Worm (Caenorhabditis elegans) whole organism, L1 larva: ENCODE data around the gene F53B1.2.
A peak's percentile ranks its signal among the peaks of the same experiment; 100 is the strongest.

Experiments
- C16A3.4 ChIP-seq: fragments of 150-350 bp; optimal IDR thresholded peaks from 2 replicates; lab custom pipeline; 2014; ENCODE audit warnings: missing biosample characterization, missing genetic modification characterization
- C34B4.2 ChIP-seq: sonication (generic microtip); optimal IDR thresholded peaks from 2 replicates; lab custom pipeline; 2017; ENCODE audit warnings: mild to moderate bottlenecking, missing genetic modification characterization, missing compliant biosample characterization
- F16B12.6 ChIP-seq: fragments of 150-350 bp; optimal IDR thresholded peaks from 2 replicates; lab custom pipeline; 2014; ENCODE audit warnings: missing biosample characterization, missing genetic modification characterization
- aly-2 ChIP-seq: fragments of 150-350 bp; optimal IDR thresholded peaks from 2 replicates; lab custom pipeline; 2014; ENCODE audit warnings: missing biosample characterization, missing genetic modification characterization
- blmp-1 ChIP-seq: fragments of 150-350 bp; optimal IDR thresholded peaks from 2 replicates; lab custom pipeline; 2014; ENCODE audit warnings: missing biosample characterization, missing genetic modification characterization
- ceh-88 ChIP-seq: fragments of 200-800 bp; sonication (Bioruptor generic); IDR thresholded peaks from 2 replicates; pipeline ENCODE4 v1.3.6; 2022; ENCODE audit warnings: missing genetic modification characterization, missing compliant biosample characterization
- ceh-90 ChIP-seq: sonication (generic microtip); optimal IDR thresholded peaks from 2 replicates; lab custom pipeline; 2016; ENCODE audit warnings: missing genetic modification characterization, missing compliant biosample characterization
- ces-1 ChIP-seq: fragments of 150-350 bp; optimal IDR thresholded peaks from 2 replicates; lab custom pipeline; 2014; ENCODE audit warnings: missing biosample characterization, missing genetic modification reagents, missing genetic modification characterization
- dsc-1 ChIP-seq: sonication (generic microtip); optimal IDR thresholded peaks from 2 replicates; lab custom pipeline; 2016; ENCODE audit warnings: mild to moderate bottlenecking, missing genetic modification characterization, missing compliant biosample characterization
- efl-1 ChIP-seq, 4 experiments: fragments of 150-350 bp; optimal IDR thresholded peaks in 3 of 4; peaks in 1 of 4; 1 replicate in 1 of 4; 2 replicates in 3 of 4; lab custom pipeline; 2014; ENCODE audit warnings: missing biosample characterization in 2 of 4, missing genetic modification characterization in 2 of 4, missing genetic modification reagents in 2 of 4
- egl-13 ChIP-seq: sonication (generic microtip); optimal IDR thresholded peaks from 2 replicates; lab custom pipeline; 2016; ENCODE audit warnings: missing genotype, missing genetic modification reagents, missing genetic modification characterization, missing compliant biosample characterization
- elt-2 ChIP-seq: sonication (generic microtip); optimal IDR thresholded peaks from 2 replicates; lab custom pipeline; 2016; ENCODE audit warnings: missing genetic modification characterization, mild to moderate bottlenecking, inconsistent platforms, missing compliant biosample characterization, missing genetic modification reagents
- hlh-4 ChIP-seq: sonication (generic microtip); optimal IDR thresholded peaks from 2 replicates; lab custom pipeline; 2016; ENCODE audit warnings: mild to moderate bottlenecking, missing genetic modification characterization, missing compliant biosample characterization
- hpl-2 ChIP-seq: fragments of 150-350 bp; optimal IDR thresholded peaks from 2 replicates; lab custom pipeline; 2014; ENCODE audit warnings: missing biosample characterization, missing genetic modification reagents, missing genetic modification characterization
- irx-1 ChIP-seq: sonication (generic microtip); optimal IDR thresholded peaks from 2 replicates; lab custom pipeline; 2016; ENCODE audit warnings: missing genetic modification characterization, missing compliant biosample characterization
- isw-1 ChIP-seq: fragments of 200-800 bp; sonication (Bioruptor generic); IDR thresholded peaks from 2 replicates; pipeline ENCODE4 v1.3.6; 2022; ENCODE audit warnings: missing genetic modification characterization, missing compliant biosample characterization
- jun-1 ChIP-seq: fragments of 150-350 bp; optimal IDR thresholded peaks from 2 replicates; lab custom pipeline; 2014; ENCODE audit warnings: missing biosample characterization, missing genetic modification reagents, missing genetic modification characterization
- lin-13 ChIP-seq: fragments of 150-350 bp; optimal IDR thresholded peaks from 2 replicates; lab custom pipeline; 2014; ENCODE audit warnings: missing biosample characterization, missing genetic modification reagents, missing genetic modification characterization
- lin-14 ChIP-seq: fragments of 200-800 bp; sonication (Bioruptor generic); optimal IDR thresholded peaks from 2 replicates; lab custom pipeline; 2018; ENCODE audit warnings: mild to moderate bottlenecking, missing genetic modification characterization, moderate library complexity, missing compliant biosample characterization
- lin-35 ChIP-seq, 2 experiments: fragments of 150-350 bp; optimal IDR thresholded peaks; 2 replicates each; lab custom pipeline; 2014; ENCODE audit warnings: missing biosample characterization in 2 of 2, missing genetic modification characterization in 2 of 2, missing genetic modification reagents in 2 of 2
- lin-39 ChIP-seq: fragments of 150-350 bp; optimal IDR thresholded peaks from 2 replicates; lab custom pipeline; 2014; ENCODE audit warnings: missing biosample characterization, missing genetic modification reagents, missing genetic modification characterization
- lir-3 ChIP-seq: sonication (generic microtip); optimal IDR thresholded peaks from 2 replicates; lab custom pipeline; 2016; ENCODE audit warnings: mild to moderate bottlenecking, missing genetic modification characterization, moderate library complexity, missing compliant biosample characterization; ENCODE audit not compliant: poor library complexity
- lsy-2 ChIP-seq, 2 experiments: fragments of 150-350 bp; optimal IDR thresholded peaks; 2 replicates each; lab custom pipeline; 2014; ENCODE audit warnings: missing biosample characterization in 2 of 2, missing genetic modification characterization in 2 of 2
- mdl-1 ChIP-seq, 2 experiments: fragments of 150-350 bp; optimal IDR thresholded peaks; 2 replicates each; lab custom pipeline; 2014 to 2017; ENCODE audit warnings: missing biosample characterization in 2 of 2, missing genetic modification characterization in 2 of 2, inconsistent platforms in 1 of 2
- nhr-12 ChIP-seq: sonication (generic microtip); optimal IDR thresholded peaks from 2 replicates; lab custom pipeline; 2017; ENCODE audit warnings: missing biosample characterization, missing genetic modification characterization
- nhr-19 ChIP-seq: fragments of 200-800 bp; sonication (Bioruptor generic); conservative IDR thresholded peaks from 2 replicates; pipeline ENCODE4 v1.3.6; 2022; ENCODE audit warnings: missing genetic modification characterization, missing compliant biosample characterization
- nhr-20 ChIP-seq: sonication (generic microtip); optimal IDR thresholded peaks from 2 replicates; lab custom pipeline; 2016; ENCODE audit warnings: mild to moderate bottlenecking, missing genetic modification characterization, missing compliant biosample characterization
- nhr-28 ChIP-seq: fragments of 150-350 bp; optimal IDR thresholded peaks from 2 replicates; lab custom pipeline; 2014; ENCODE audit warnings: missing biosample characterization, missing genetic modification characterization
- nhr-47 ChIP-seq: sonication (generic microtip); optimal IDR thresholded peaks from 2 replicates; lab custom pipeline; 2016; ENCODE audit warnings: mild to moderate bottlenecking, missing genetic modification characterization, moderate library complexity, missing compliant biosample characterization
- nhr-71 ChIP-seq: sonication (generic microtip); optimal IDR thresholded peaks from 2 replicates; lab custom pipeline; 2016; ENCODE audit warnings: mild to moderate bottlenecking, missing genetic modification characterization, moderate library complexity, missing compliant biosample characterization
- nhr-77 ChIP-seq: fragments of 150-350 bp; optimal IDR thresholded peaks from 2 replicates; lab custom pipeline; 2014; ENCODE audit warnings: missing biosample characterization, missing genetic modification characterization
- nhr-84 ChIP-seq: sonication (generic microtip); optimal IDR thresholded peaks from 2 replicates; lab custom pipeline; 2017; ENCODE audit warnings: missing biosample characterization, missing genetic modification characterization
- nhr-85 ChIP-seq: sonication (generic microtip); peaks from one replicate; lab custom pipeline; 2016; ENCODE audit warnings: missing genetic modification characterization, inconsistent platforms, missing compliant biosample characterization
- pax-3 ChIP-seq: fragments of 200-800 bp; sonication (Bioruptor generic); optimal IDR thresholded peaks from 2 replicates; lab custom pipeline; 2018; ENCODE audit warnings: mild to moderate bottlenecking, missing genetic modification characterization, moderate library complexity, missing compliant biosample characterization
- snpc-4 ChIP-seq: fragments of 150-350 bp; optimal IDR thresholded peaks from 2 replicates; lab custom pipeline; 2014; ENCODE audit warnings: missing biosample characterization, missing genetic modification characterization
- tbx-2 ChIP-seq: sonication (generic microtip); optimal IDR thresholded peaks from 2 replicates; lab custom pipeline; 2016; ENCODE audit warnings: missing genetic modification characterization, missing compliant biosample characterization
- unc-62 ChIP-seq: fragments of 150-350 bp; optimal IDR thresholded peaks from 2 replicates; lab custom pipeline; 2014; ENCODE audit warnings: missing biosample characterization, missing genetic modification reagents, missing genetic modification characterization
- unc-86 ChIP-seq: sonication (generic microtip); optimal IDR thresholded peaks from 2 replicates; lab custom pipeline; 2016; ENCODE audit warnings: missing genetic modification characterization, missing compliant biosample characterization
- unc-98 ChIP-seq: fragments of 200-800 bp; sonication (Bioruptor generic); IDR thresholded peaks from 2 replicates; pipeline ENCODE4 v1.3.6; 2022; ENCODE audit warnings: missing genetic modification characterization, missing compliant biosample characterization
- vab-15 ChIP-seq: sonication (generic microtip); optimal IDR thresholded peaks from 2 replicates; lab custom pipeline; 2017; ENCODE audit warnings: missing genotype, mild to moderate bottlenecking, missing genetic modification characterization, missing compliant biosample characterization
- zip-4 ChIP-seq: fragments of 200-800 bp; sonication (Bioruptor generic); optimal IDR thresholded peaks from 2 replicates; lab custom pipeline; 2018; ENCODE audit warnings: mild to moderate bottlenecking, missing genetic modification characterization, moderate library complexity, missing compliant biosample characterization
- ztf-11 ChIP-seq, 2 experiments: sonication (generic microtip); optimal IDR thresholded peaks; 2 replicates each; lab custom pipeline; 2016 to 2017; ENCODE audit warnings: missing genetic modification characterization in 2 of 2, missing biosample characterization in 1 of 2, missing compliant biosample characterization in 1 of 2
- ztf-4 ChIP-seq: fragments of 150-350 bp; optimal IDR thresholded peaks from 2 replicates; lab custom pipeline; 2014; ENCODE audit warnings: missing biosample characterization, missing genetic modification characterization

The F53B1.2 gene

ce11 chrX:2108182-2108581, 600 bp upstream of the F53B1.2 start (continued):
- TF ChIP-seq elt-2 (tag; lab: Kevin White, UChicago) (no peak), isw-1 (no peak), lsy-2 (tag; optimal IDR thresholded peaks at IDR 0.05; lab: Kevin White, UChicago) (no peak)

DNA sequence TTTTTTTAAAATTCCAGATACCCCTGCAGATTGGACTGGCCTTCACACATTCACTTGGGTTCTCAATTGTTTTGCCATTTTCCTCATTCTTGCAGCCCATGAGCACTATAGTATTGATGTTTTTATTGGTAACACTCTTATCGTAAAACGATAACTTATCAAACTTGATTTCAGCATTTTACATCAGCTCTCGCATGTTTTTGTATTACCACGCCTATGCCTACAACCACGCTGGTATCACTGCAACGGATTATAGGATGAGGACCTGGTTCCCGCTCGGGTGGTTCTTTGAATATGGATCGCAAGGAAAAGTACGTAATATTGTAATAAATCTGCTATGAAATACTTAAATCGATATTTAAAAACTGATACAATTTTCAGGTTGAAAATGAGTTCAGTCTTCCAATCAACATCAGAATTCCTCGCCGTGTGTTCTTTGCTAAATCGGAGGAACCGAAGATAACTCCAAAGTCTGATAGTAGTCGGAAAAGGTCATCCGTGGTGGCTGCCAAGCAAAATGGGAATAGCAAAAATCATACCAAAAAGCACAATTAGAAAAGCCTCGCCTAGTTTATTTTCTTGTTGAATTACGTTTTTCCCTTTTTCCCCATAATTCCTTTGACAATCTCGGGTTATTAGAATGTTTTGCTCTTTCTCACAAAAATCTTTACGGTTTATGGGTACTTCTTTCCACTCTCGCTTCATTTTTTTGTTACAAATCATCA, 2.0 kb downstream of the F53B1.2 start:
- TF ChIP-seq tbx-2 (tag; lab: Kevin White, UChicago) = no peak
- no peak for TF ChIP-seq nhr-19 (GFP tag; lab: Robert Waterston, UW)

DNA sequence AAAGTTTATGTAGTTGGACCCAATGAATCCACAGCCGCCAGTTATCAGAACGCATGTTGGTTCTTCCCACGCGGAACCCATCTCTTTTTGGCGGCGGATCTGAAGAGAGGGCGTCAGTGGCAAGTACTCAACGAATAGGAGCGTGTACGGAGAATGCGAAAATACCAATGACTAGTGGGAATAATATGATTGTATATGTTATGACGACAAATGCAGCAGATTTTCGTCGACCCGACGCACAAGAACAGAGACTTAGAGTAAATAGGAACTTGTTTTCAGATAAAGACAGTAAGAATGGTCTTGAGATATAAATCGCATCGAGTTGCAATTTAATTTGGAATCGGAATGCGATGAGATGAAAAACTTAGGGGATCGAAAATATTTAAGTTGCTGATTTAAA, 4.2 kb downstream of the F53B1.2 start, which contains the start of gene bus-5:
Gene bus-5, minus strand, starts transcription at position 101 of the 400 bp plus-strand sequence.
- TF ChIP-seq lin-14 (GFP tag; lab: Kevin White, UChicago) = no peak
- no peak for TF ChIP-seq ces-1 (GFP tag; lab: Kevin White, UChicago)
- TF ChIP-seq unc-86 (tag; lab: Kevin White, UChicago) = no peak
- TF ChIP-seq nhr-28 (tag; lab: Kevin White, UChicago) = no peak

DNA sequence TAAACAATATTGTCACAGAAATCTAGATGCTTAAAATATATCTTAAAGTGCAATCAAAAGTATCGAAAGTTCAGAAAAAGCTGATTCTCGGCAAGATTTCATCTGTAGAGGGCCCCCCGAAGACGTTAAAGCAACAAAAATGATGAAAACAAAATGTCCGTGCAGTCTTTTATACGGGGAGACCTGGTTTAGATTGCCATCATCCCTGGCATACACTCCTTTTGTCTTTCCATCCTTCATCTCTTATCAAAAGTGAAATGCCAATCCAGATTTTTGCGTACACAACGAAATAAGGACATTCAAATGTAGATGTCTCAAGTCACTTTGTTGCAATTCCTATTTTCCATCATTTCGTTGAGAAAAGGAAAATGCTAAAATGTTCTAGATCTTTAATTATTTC, 5.4 kb downstream of the F53B1.2 start:
- TF ChIP-seq lir-3 (tag; lab: Kevin White, UChicago) = no peak
- no peak for TF ChIP-seq pax-3 (tag; lab: Kevin White, UChicago)
- no peak for TF ChIP-seq C16A3.4
- TF ChIP-seq F16B12.6 (tag; lab: Kevin White, UChicago) = no peak
- TF ChIP-seq hpl-2 (GFP tag; lab: Kevin White, UChicago) = no peak
- no peak for TF ChIP-seq vab-15

- peak; percentile 4 for TF ChIP-seq nhr-20 (tag; lab: Kevin White, UChicago)
- TF ChIP-seq C34B4.2 (tag; lab: Kevin White, UChicago) = no peak
- no peak for TF ChIP-seq lin-35 (GFP tag; optimal IDR thresholded peaks at IDR 0.05; lab: Kevin White, UChicago)
- TF ChIP-seq lin-39 (tag; lab: Kevin White, UChicago) = no peak
- no peak for TF ChIP-seq lin-13 (GFP tag; lab: Kevin White, UChicago)
- peak; percentile 9 for TF ChIP-seq nhr-71 (tag; lab: Kevin White, UChicago)
- no peak for TF ChIP-seq mdl-1 (tag; optimal IDR thresholded peaks at IDR 0.05; lab: Kevin White, UChicago)
- no peak for TF ChIP-seq nhr-12
- TF ChIP-seq ztf-11 (tag; optimal IDR thresholded peaks at IDR 0.05; lab: Kevin White, UChicago) = no peak
- no peak for TF ChIP-seq irx-1 (tag; lab: Kevin White, UChicago)
- TF ChIP-seq unc-62 (GFP tag; lab: Kevin White, UChicago) = no peak
- no peak for TF ChIP-seq hlh-4 (tag; lab: Kevin White, UChicago)
- no peak for TF ChIP-seq nhr-84 (tag; lab: Kevin White, UChicago)
- TF ChIP-seq ceh-88 = no peak
- no peak for TF ChIP-seq dsc-1 (tag; lab: Kevin White, UChicago)
- no peak for TF ChIP-seq ceh-90
- no peak for TF ChIP-seq nhr-77 (tag; lab: Kevin White, UChicago)
- no peak for TF ChIP-seq snpc-4 (tag; lab: Kevin White, UChicago)
- TF ChIP-seq zip-4 = no peak
- no peak for TF ChIP-seq efl-1 (optimal IDR thresholded peaks at IDR 0.05; lab: Kevin White, UChicago)
- TF ChIP-seq efl-1 (GFP tag; optimal IDR thresholded peaks at IDR 0.05 in 1 of 2; lab: Kevin White, UChicago) = no peak
- no peak for TF ChIP-seq unc-98
- TF ChIP-seq ztf-4 (tag; lab: Kevin White, UChicago) = peak; percentile 10
- no peak for TF ChIP-seq hpl-2 (GFP tag; lab: Kevin White, UChicago)
- peak; percentile 83 for TF ChIP-seq blmp-1 (tag; lab: Kevin White, UChicago)
- TF ChIP-seq jun-1 = no peak
- TF ChIP-seq egl-13 (tag; lab: Kevin White, UChicago) = no peak
- peak; percentile 19 for TF ChIP-seq lin-14 (GFP tag; lab: Kevin White, UChicago)
- TF ChIP-seq tbx-2 (tag; lab: Kevin White, UChicago) = no peak
- TF ChIP-seq nhr-85 (tag; lab: Kevin White, UChicago) = peak; percentile 77
- no peak for TF ChIP-seq aly-2 (tag; lab: Kevin White, UChicago)
- no peak for TF ChIP-seq nhr-19 (GFP tag; lab: Robert Waterston, UW)
- TF ChIP-seq elt-2 (tag; lab: Kevin White, UChicago) = no peak
- no peak for TF ChIP-seq lsy-2 (tag; optimal IDR thresholded peaks at IDR 0.05; lab: Kevin White, UChicago)
- TF ChIP-seq nhr-47 (tag; lab: Kevin White, UChicago) = no peak
These were observed 7.6 kb downstream of the F53B1.2 start for ce11 chrX:2116304-2116867.
